Fruit fly (Drosophila melanogaster) whole organism, embryonic: ENCODE measurements around the gene CG31871.

Experiments
- Aef1 ChIP-seq: fragments of 200-800 bp; sonication (Bioruptor generic); IDR thresholded peaks from 3 replicates; pipeline ENCODE4 v1.3.6; 2022; ENCODE audit warnings: missing biosample characterization, missing genetic modification characterization
- Atf3 ChIP-seq: fragments of 200-800 bp; sonication (Bioruptor generic); optimal IDR thresholded peaks from 3 replicates; lab custom pipeline; 2016; ENCODE audit warnings: missing biosample characterization, missing genetic modification characterization
- Atf6 ChIP-seq: fragments of 200-800 bp; sonication (Bioruptor generic); IDR thresholded peaks from 2 replicates; pipeline ENCODE4 v1.3.6; 2022; ENCODE audit warnings: missing biosample characterization, missing genetic modification characterization
- BtbVII ChIP-seq: fragments of 200-800 bp; sonication (Bioruptor generic); optimal IDR thresholded peaks from 3 replicates; lab custom pipeline; 2017; ENCODE audit warnings: missing biosample characterization, mild to moderate bottlenecking, missing genetic modification characterization
- Bteb2 ChIP-seq: fragments of 200-800 bp; sonication (Bioruptor generic); optimal IDR thresholded peaks from 2 replicates; lab custom pipeline; 2016; ENCODE audit warnings: missing biosample characterization, missing genetic modification characterization
- CG1024 ChIP-seq: fragments of 200-800 bp; sonication (Bioruptor generic); IDR thresholded peaks from 2 replicates; pipeline ENCODE4 v1.3.6; 2022; ENCODE audit warnings: missing biosample characterization, missing genetic modification characterization
- CG10654 ChIP-seq: fragments of 200-800 bp; sonication (Bioruptor generic); optimal IDR thresholded peaks from 2 replicates; lab custom pipeline; 2016; ENCODE audit warnings: missing biosample characterization, missing genetic modification characterization
- CG12659 ChIP-seq: fragments of 200-800 bp; sonication (Bioruptor generic); optimal IDR thresholded peaks from 3 replicates; lab custom pipeline; 2017; ENCODE audit warnings: mild to moderate bottlenecking, missing biosample characterization, missing genetic modification reagents, missing genetic modification characterization
- CG13123 ChIP-seq: fragments of 200-800 bp; sonication (Bioruptor generic); optimal IDR thresholded peaks from 2 replicates; lab custom pipeline; 2016; ENCODE audit warnings: missing biosample characterization, missing genetic modification characterization
- CG15479 ChIP-seq: fragments of 200-800 bp; sonication (Bioruptor generic); optimal IDR thresholded peaks from 3 replicates; lab custom pipeline; 2019; ENCODE audit warnings: missing biosample characterization, mild to moderate bottlenecking, missing genetic modification characterization, moderate library complexity
- CG1602 ChIP-seq: fragments of 200-800 bp; sonication (Bioruptor generic); optimal IDR thresholded peaks from 3 replicates; lab custom pipeline; 2016; ENCODE audit warnings: missing biosample characterization, missing genetic modification characterization
- CG1647 ChIP-seq: fragments of 200-800 bp; sonication (Bioruptor generic); optimal IDR thresholded peaks from 3 replicates; lab custom pipeline; 2016; ENCODE audit warnings: missing biosample characterization, missing genetic modification characterization
- CG16779 ChIP-seq: fragments of 200-800 bp; sonication (Bioruptor generic); IDR thresholded peaks from 2 replicates; pipeline ENCODE4 v1.3.6; 2022; ENCODE audit warnings: missing biosample characterization, missing genetic modification characterization
- CG17328 ChIP-seq: fragments of 200-800 bp; sonication (Bioruptor generic); IDR thresholded peaks from 2 replicates; pipeline ENCODE4 v1.3.6; 2022; ENCODE audit warnings: missing biosample characterization, missing genetic modification characterization
- CG18599 ChIP-seq: fragments of 200-800 bp; sonication (Bioruptor generic); optimal IDR thresholded peaks from 3 replicates; lab custom pipeline; 2017; ENCODE audit warnings: missing biosample characterization, missing genetic modification characterization, mild to moderate bottlenecking, moderate library complexity, missing genetic modification reagents
- CG18764 ChIP-seq: fragments of 200-800 bp; sonication (Bioruptor generic); optimal IDR thresholded peaks from 3 replicates; lab custom pipeline; 2016; ENCODE audit warnings: missing biosample characterization, missing genetic modification characterization
- CG32532 ChIP-seq: fragments of 200-800 bp; sonication (Bioruptor generic); IDR thresholded peaks from 2 replicates; pipeline ENCODE4 v1.3.6; 2022; ENCODE audit warnings: missing biosample characterization, missing genetic modification characterization
- CG32772 ChIP-seq: fragments of 200-800 bp; sonication (Bioruptor generic); IDR thresholded peaks from 2 replicates; pipeline ENCODE4 v1.3.6; 2022; ENCODE audit warnings: missing biosample characterization, missing genetic modification characterization
- CG4328 ChIP-seq: fragments of 200-800 bp; sonication (Bioruptor generic); optimal IDR thresholded peaks from 3 replicates; lab custom pipeline; 2017; ENCODE audit warnings: missing biosample characterization, missing genetic modification reagents, missing genetic modification characterization
- CG4617 ChIP-seq: fragments of 200-800 bp; sonication (Bioruptor generic); optimal IDR thresholded peaks from 3 replicates; lab custom pipeline; 2016; ENCODE audit warnings: missing biosample characterization, missing genetic modification characterization, borderline replicate concordance
- CG6765 ChIP-seq: fragments of 200-800 bp; sonication (Bioruptor generic); optimal IDR thresholded peaks from 3 replicates; lab custom pipeline; 2017; ENCODE audit warnings: missing biosample characterization, mild to moderate bottlenecking, missing genetic modification characterization
- CG7745 ChIP-seq: fragments of 200-800 bp; sonication (Bioruptor generic); optimal IDR thresholded peaks from 2 replicates; lab custom pipeline; 2018; ENCODE audit warnings: missing biosample characterization, mild to moderate bottlenecking, missing genetic modification characterization, moderate library complexity
- E2f2 ChIP-seq: fragments of 200-800 bp; sonication (Bioruptor generic); IDR thresholded peaks from 2 replicates; pipeline ENCODE4 v1.3.6; 2022; ENCODE audit warnings: missing biosample characterization, missing genetic modification characterization
- Ets97D ChIP-seq: fragments of 200-800 bp; sonication (Bioruptor generic); optimal IDR thresholded peaks from 3 replicates; lab custom pipeline; 2016; ENCODE audit warnings: missing biosample characterization, missing genetic modification characterization
- H15 ChIP-seq: fragments of 200-800 bp; sonication (Bioruptor generic); IDR thresholded peaks from 3 replicates; pipeline ENCODE4 v1.3.6; 2022; ENCODE audit warnings: missing biosample characterization, missing genetic modification characterization
- HHEX ChIP-seq: fragments of 200-800 bp; sonication (Bioruptor generic); optimal IDR thresholded peaks from 3 replicates; lab custom pipeline; 2017; ENCODE audit warnings: missing biosample characterization, mild to moderate bottlenecking, missing genetic modification characterization, missing genetic modification reagents
- Hr51 ChIP-seq, 2 experiments: fragments of 200-800 bp; sonication (Bioruptor generic); optimal IDR thresholded peaks; 2 replicates in 1 of 2; 3 replicates in 1 of 2; lab custom pipeline; 2016 to 2018; ENCODE audit warnings: missing biosample characterization in 2 of 2, missing genetic modification characterization in 2 of 2, mild to moderate bottlenecking in 1 of 2, moderate library complexity in 1 of 2
- Side ChIP-seq: fragments of 200-800 bp; sonication (Bioruptor generic); optimal IDR thresholded peaks from 2 replicates; lab custom pipeline; 2016; ENCODE audit warnings: missing biosample characterization, missing genetic modification characterization
- Sry-δ ChIP-seq: fragments of 200-800 bp; sonication (Bioruptor generic); optimal IDR thresholded peaks from 2 replicates; lab custom pipeline; 2016; ENCODE audit warnings: missing biosample characterization, missing genetic modification characterization
- Tbp ChIP-seq: fragments of >200 bp; optimal IDR thresholded peaks from 2 replicates; lab custom pipeline; 2018; ENCODE audit warnings: missing biosample characterization, missing genetic modification characterization
- Xbp1 ChIP-seq: fragments of 200-800 bp; sonication (Bioruptor generic); optimal IDR thresholded peaks from 3 replicates; lab custom pipeline; 2016; ENCODE audit warnings: missing biosample characterization, mild to moderate bottlenecking, missing genetic modification characterization
- az2 ChIP-seq: fragments of 200-800 bp; sonication (Bioruptor generic); optimal IDR thresholded peaks from 3 replicates; lab custom pipeline; 2016; ENCODE audit warnings: missing biosample characterization, missing genetic modification characterization
- disco-r ChIP-seq: fragments of 200-800 bp; sonication (Bioruptor generic); optimal IDR thresholded peaks from 2 replicates; lab custom pipeline; 2016; ENCODE audit warnings: missing biosample characterization, missing genetic modification characterization
- dmrt99B ChIP-seq: fragments of 200-800 bp; sonication (Bioruptor generic); optimal IDR thresholded peaks from 2 replicates; lab custom pipeline; 2018; ENCODE audit warnings: missing biosample characterization, mild to moderate bottlenecking, missing genetic modification characterization, moderate library complexity
- fd3F ChIP-seq: fragments of 200-800 bp; sonication (Bioruptor generic); optimal IDR thresholded peaks from 2 replicates; lab custom pipeline; 2018; ENCODE audit warnings: missing biosample characterization, mild to moderate bottlenecking, missing genetic modification characterization, moderate library complexity
- gcm ChIP-seq: fragments of 200-800 bp; sonication (Bioruptor generic); optimal IDR thresholded peaks from 2 replicates; lab custom pipeline; 2019; ENCODE audit warnings: missing biosample characterization, mild to moderate bottlenecking, missing genetic modification characterization, moderate library complexity
- hbn ChIP-seq: fragments of 200-800 bp; sonication (Bioruptor generic); IDR thresholded peaks from 2 replicates; pipeline ENCODE4 v1.3.6; 2022; ENCODE audit warnings: missing biosample characterization, missing genetic modification characterization; ENCODE audit not compliant: partially characterized antibody
- lbe ChIP-seq: fragments of 200-800 bp; sonication (Bioruptor generic); optimal IDR thresholded peaks from 2 replicates; lab custom pipeline; 2016; ENCODE audit warnings: missing biosample characterization, mild to moderate bottlenecking, missing genetic modification characterization
- mirr ChIP-seq: fragments of 200-800 bp; sonication (Bioruptor generic); optimal IDR thresholded peaks from 3 replicates; lab custom pipeline; 2018; ENCODE audit warnings: missing biosample characterization, mild to moderate bottlenecking, missing genetic modification characterization
- org-1 ChIP-seq: fragments of 200-800 bp; sonication (Bioruptor generic); optimal IDR thresholded peaks from 2 replicates; lab custom pipeline; 2017; ENCODE audit warnings: missing biosample characterization, missing genetic modification characterization
- pfk ChIP-seq: fragments of 200-800 bp; sonication (Bioruptor generic); optimal IDR thresholded peaks from 2 replicates; lab custom pipeline; 2018; ENCODE audit warnings: missing biosample characterization, mild to moderate bottlenecking, missing genetic modification characterization, moderate library complexity
- pho ChIP-seq: fragments of 200-800 bp; sonication (Bioruptor generic); optimal IDR thresholded peaks from 2 replicates; lab custom pipeline; 2016; ENCODE audit warnings: missing biosample characterization, missing genetic modification characterization
- pros ChIP-seq: fragments of 200-800 bp; sonication (Bioruptor generic); optimal IDR thresholded peaks from 3 replicates; lab custom pipeline; 2019; ENCODE audit warnings: missing biosample characterization, mild to moderate bottlenecking, missing genetic modification characterization, moderate library complexity
- pum ChIP-seq: fragments of 200-800 bp; sonication (Bioruptor generic); optimal IDR thresholded peaks from 2 replicates; lab custom pipeline; 2016; ENCODE audit warnings: missing biosample characterization, missing genetic modification characterization
- ranshi ChIP-seq: fragments of 200-800 bp; sonication (Bioruptor generic); IDR thresholded peaks from 2 replicates; pipeline ENCODE4 v1.3.6; 2022; ENCODE audit warnings: missing biosample characterization, missing genetic modification characterization
- sc ChIP-seq, 3 experiments: fragments of >200 bp in 2 of 3; fragments of 200-800 bp in 1 of 3; sonication (Bioruptor generic) in 1 of 3; optimal IDR thresholded peaks; 2 replicates in 2 of 3; 3 replicates in 1 of 3; lab custom pipeline; 2017; ENCODE audit warnings: mild to moderate bottlenecking in 1 of 3, missing biosample characterization in 1 of 3, missing genetic modification characterization in 1 of 3, missing genetic modification reagents in 1 of 3
- sisA ChIP-seq: fragments of 200-800 bp; sonication (Bioruptor generic); IDR thresholded peaks from 2 replicates; pipeline ENCODE4 v1.3.6; 2022; ENCODE audit warnings: missing biosample characterization, missing genetic modification characterization
- ssp ChIP-seq: fragments of 200-800 bp; sonication (Bioruptor generic); IDR thresholded peaks from 2 replicates; pipeline ENCODE4 v1.3.6; 2022; ENCODE audit warnings: missing biosample characterization, missing genetic modification characterization
- stwl ChIP-seq: fragments of 200-800 bp; sonication (Bioruptor generic); optimal IDR thresholded peaks from 3 replicates; lab custom pipeline; 2018; ENCODE audit warnings: missing biosample characterization, mild to moderate bottlenecking, missing genetic modification characterization, moderate library complexity
- usp ChIP-seq: fragments of >200 bp; optimal IDR thresholded peaks from 2 replicates; lab custom pipeline; 2017; ENCODE audit warnings: missing biosample characterization, missing genetic modification characterization
- z ChIP-seq: fragments of 200-800 bp; sonication (Bioruptor generic); IDR thresholded peaks from 3 replicates; pipeline ENCODE4 v1.3.6; 2022; ENCODE audit warnings: missing biosample characterization, missing genetic modification characterization

Gene CG31871

DNA sequence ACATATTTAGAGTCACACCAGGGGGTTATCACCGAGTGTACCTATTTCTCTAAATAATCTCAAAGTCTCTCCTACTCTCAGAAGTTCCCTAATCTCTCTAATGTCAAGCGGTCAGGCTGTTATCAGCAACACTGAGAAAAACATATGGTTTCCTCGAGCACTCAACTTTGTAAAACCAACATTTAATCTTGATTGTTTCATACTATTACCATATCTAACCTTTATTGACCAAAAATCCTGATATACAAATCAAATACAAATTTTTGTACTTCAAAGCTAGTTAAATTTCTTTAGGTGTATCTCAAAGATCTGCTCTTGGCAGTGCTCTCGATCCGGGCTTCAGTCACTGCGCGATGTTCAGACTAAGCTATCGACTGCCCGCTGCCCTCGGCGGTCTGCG lies 41.4 kb downstream of the CG31871 start, which contains the start of gene CG6415 (continued):
- TF ChIP-seq Side (peak; percentile 44), HHEX (GFP tag; lab: Kevin White, UChicago) (peak; percentile 70), H15 (peak; percentile 72; the same call in 2 of the 3 replicates), CG12659 (peak; percentile 61), Ets97D (GFP tag; lab: Kevin White, UChicago) (peak; percentile 30), CG1647 (GFP tag; lab: Kevin White, UChicago) (peak; percentile 25), sc (optimal IDR thresholded peaks at IDR 0.05; lab: Kevin White, UChicago) (no peak), sc (GFP tag; optimal IDR thresholded peaks at IDR 0.05; lab: Kevin White, UChicago) (peak; percentile 47), pfk (GFP tag; lab: Kevin White, UChicago) (no peak), Atf6 (GFP tag; lab: Robert Waterston, UW) (peak; percentile 77), CG7745 (no peak), mirr (GFP tag; lab: Kevin White, UChicago) (peak; percentile 12), fd3F (GFP tag; lab: Kevin White, UChicago) (peak; percentile 60), CG17328 (peak; percentile 75), Hr51 (GFP tag; optimal IDR thresholded peaks at IDR 0.05; lab: Kevin White, UChicago) (peak in 1 of 2 experiments; percentile 63), disco-r (no peak), CG10654 (peak; percentile 57), pros (no peak), CG1024 (GFP tag; lab: Robert Waterston, UW) (no peak), Aef1 (peak; percentile 68), Atf3 (GFP tag; lab: Kevin White, UChicago) (peak; percentile 48), sisA (peak; percentile 48), ssp (GFP tag; lab: Robert Waterston, UW) (peak; percentile 54), pum (GFP tag; lab: Kevin White, UChicago) (peak; percentile 44), Sry-δ (GFP tag; lab: Kevin White, UChicago) (peak; percentile 42), CG1602 (GFP tag; lab: Kevin White, UChicago) (peak; percentile 48), CG15479 (peak; percentile 64), CG32532 (GFP tag; lab: Robert Waterston, UW) (peak; percentile 68; the same call in 1 of the 2 replicates), hbn (no peak), CG6765 (GFP tag; lab: Kevin White, UChicago) (peak; percentile 44), usp (GFP tag; lab: Kevin White, UChicago) (no peak), lbe (GFP tag; lab: Kevin White, UChicago) (peak; percentile 47), org-1 (GFP tag; lab: Kevin White, UChicago) (peak; percentile 55), az2 (GFP tag; lab: Kevin White, UChicago) (peak; percentile 75), pho (peak; percentile 54), CG16779 (GFP tag; lab: Robert Waterston, UW) (0 out of 2 replicates have a peak, but pooled peaks have one; percentile 39), stwl (tag; lab: Kevin White, UChicago) (no peak), gcm (GFP tag; lab: Kevin White, UChicago) (no peak), CG13123 (peak; percentile 8), Xbp1 (GFP tag; lab: Kevin White, UChicago) (peak; percentile 76), CG4328 (GFP tag; lab: Kevin White, UChicago) (peak; percentile 59), Bteb2 (GFP tag; lab: Kevin White, UChicago) (peak; percentile 45), dmrt99B (tag; lab: Kevin White, UChicago) (peak; percentile 80), E2f2 (GFP tag; lab: Robert Waterston, UW) (peak; percentile 40; the same call in 1 of the 2 replicates), BtbVII (peak; percentile 73), CG18599 (GFP tag; lab: Kevin White, UChicago) (peak; percentile 85), z (GFP tag; lab: Robert Waterston, UW) (no peak), CG18764 (GFP tag; lab: Kevin White, UChicago) (peak; percentile 65), CG32772 (GFP tag; lab: Robert Waterston, UW) (peak; percentile 72), CG4617 (GFP tag; lab: Kevin White, UChicago) (no peak), ranshi (GFP tag; lab: Robert Waterston, UW) (peak; percentile 64), Tbp (no peak)
